Worm (Caenorhabditis elegans) whole organism, mixed stage, embryonic: ENCODE measurements around the gene F54B8.1.

Source experiments
- ces-1 ChIP-seq: fragments of 150-350 bp; optimal IDR thresholded peaks from 2 replicates; lab custom pipeline; 2014; ENCODE audit warnings: missing biosample characterization, missing genetic modification reagents, missing genetic modification characterization
- cnd-1 ChIP-seq: fragments of 200-800 bp; sonication (Bioruptor generic); optimal IDR thresholded peaks from 2 replicates; lab custom pipeline; 2018; ENCODE audit warnings: mild to moderate bottlenecking, missing genetic modification characterization, missing compliant biosample characterization
- lin-13 ChIP-seq: fragments of 150-350 bp; optimal IDR thresholded peaks from 2 replicates; lab custom pipeline; 2014; ENCODE audit warnings: missing biosample characterization, missing genetic modification characterization
- mab-5 ChIP-seq: fragments of 150-350 bp; optimal IDR thresholded peaks from 2 replicates; lab custom pipeline; 2014; ENCODE audit warnings: missing biosample characterization, missing genetic modification characterization
- mls-2 ChIP-seq: sonication (generic microtip); optimal IDR thresholded peaks from 2 replicates; lab custom pipeline; 2016; ENCODE audit warnings: mild to moderate bottlenecking, missing genetic modification characterization, moderate library complexity, missing compliant biosample characterization
- sem-2 ChIP-seq: fragments of 200-800 bp; sonication (Bioruptor generic); optimal IDR thresholded peaks from 2 replicates; lab custom pipeline; 2018; ENCODE audit warnings: mild to moderate bottlenecking, missing genetic modification characterization, missing compliant biosample characterization
- snpc-4 ChIP-seq: fragments of 150-350 bp; optimal IDR thresholded peaks from 2 replicates; lab custom pipeline; 2014; ENCODE audit warnings: missing biosample characterization, missing genetic modification characterization
- unc-39 ChIP-seq: fragments of 150-350 bp; optimal IDR thresholded peaks from 2 replicates; lab custom pipeline; 2014; ENCODE audit warnings: missing biosample characterization, missing genetic modification characterization

DNA sequence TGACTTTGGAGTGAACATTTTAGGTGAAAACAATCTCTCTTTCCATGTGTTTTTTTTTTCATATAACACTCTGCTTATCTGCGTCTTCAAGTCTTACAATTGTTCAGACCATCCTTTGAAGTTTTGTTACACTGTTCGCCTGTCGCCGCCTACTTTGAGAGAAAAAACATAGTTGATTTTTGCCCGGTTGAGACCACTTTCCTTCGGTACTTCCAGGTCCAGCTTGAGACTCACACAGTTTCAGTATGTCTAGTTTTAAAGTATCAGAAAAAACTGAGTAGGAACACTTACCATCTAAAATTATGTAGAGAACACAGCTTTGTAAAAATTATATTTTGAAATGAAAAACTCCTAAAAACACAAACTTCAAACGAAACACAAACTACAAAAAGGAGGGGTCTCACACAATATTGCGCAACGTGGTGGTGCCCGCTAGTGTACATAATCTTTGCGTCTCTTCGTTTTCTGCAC lies 5.5 kb downstream of the F54B8.1 start, which contains the start of the genes fbxa-69 and F54B8.4:
- TF ChIP-seq unc-39 (no peak), mab-5 (tag; lab: Kevin White, UChicago) (no peak), sem-2 (no peak), cnd-1 (no peak), snpc-4 (no peak), ces-1 (no peak), mls-2 (tag; lab: Kevin White, UChicago) (no peak), lin-13 (tag; lab: Kevin White, UChicago) (no peak)
